Fruit fly (Drosophila melanogaster) whole organism, embryonic: ENCODE measurements around the gene CG7565.
A peak's percentile ranks its signal among the peaks of the same experiment; 100 is the strongest.

Experiments used
- CG10543 ChIP-seq: fragments of 200-800 bp; sonication (Bioruptor generic); optimal IDR thresholded peaks from 3 replicates; lab custom pipeline; 2017; ENCODE audit warnings: missing biosample characterization, mild to moderate bottlenecking, missing genetic modification characterization, moderate library complexity
- CG10654 ChIP-seq: fragments of 200-800 bp; sonication (Bioruptor generic); optimal IDR thresholded peaks from 2 replicates; lab custom pipeline; 2016; ENCODE audit warnings: missing biosample characterization, missing genetic modification characterization
- CG10959 ChIP-seq: fragments of 200-800 bp; sonication (Bioruptor generic); IDR thresholded peaks from 2 replicates; pipeline ENCODE4 v1.3.6; 2022; ENCODE audit warnings: missing biosample characterization, missing genetic modification characterization
- CG11695 ChIP-seq: fragments of 200-800 bp; sonication (Bioruptor generic); IDR thresholded peaks from 3 replicates; pipeline ENCODE4 v1.3.6; 2022; ENCODE audit warnings: missing biosample characterization, missing genetic modification characterization
- CG12155 ChIP-seq: fragments of 200-800 bp; sonication (Bioruptor generic); optimal IDR thresholded peaks from 3 replicates; lab custom pipeline; 2016; ENCODE audit warnings: missing biosample characterization, missing genetic modification characterization
- CG13775 ChIP-seq: fragments of 200-800 bp; sonication (Bioruptor generic); optimal IDR thresholded peaks from 3 replicates; lab custom pipeline; 2017; ENCODE audit warnings: missing biosample characterization, mild to moderate bottlenecking, missing genetic modification characterization
- CG14710 ChIP-seq: fragments of 200-800 bp; sonication (Bioruptor generic); optimal IDR thresholded peaks from 3 replicates; lab custom pipeline; 2019; ENCODE audit warnings: missing biosample characterization, mild to moderate bottlenecking, missing genetic modification characterization, moderate library complexity
- CG17385 ChIP-seq: fragments of 200-800 bp; sonication (Bioruptor generic); optimal IDR thresholded peaks from 3 replicates; lab custom pipeline; 2018; ENCODE audit warnings: missing biosample characterization, mild to moderate bottlenecking, missing genetic modification characterization
- CG1832 ChIP-seq: fragments of 200-800 bp; sonication (Bioruptor generic); optimal IDR thresholded peaks from 2 replicates; lab custom pipeline; 2017; ENCODE audit warnings: missing biosample characterization, mild to moderate bottlenecking, missing genetic modification characterization, inconsistent platforms
- CG32772 ChIP-seq: fragments of 200-800 bp; sonication (Bioruptor generic); IDR thresholded peaks from 2 replicates; pipeline ENCODE4 v1.3.6; 2022; ENCODE audit warnings: missing biosample characterization, missing genetic modification characterization
- CG33213 ChIP-seq: fragments of 200-800 bp; sonication (Bioruptor generic); optimal IDR thresholded peaks from 3 replicates; lab custom pipeline; 2016; ENCODE audit warnings: missing biosample characterization, missing genetic modification characterization
- CG33557 ChIP-seq: fragments of 200-800 bp; sonication (Bioruptor generic); optimal IDR thresholded peaks from 2 replicates; lab custom pipeline; 2019; ENCODE audit warnings: missing biosample characterization, mild to moderate bottlenecking, missing genetic modification characterization, moderate library complexity
- CG34376 ChIP-seq: fragments of 200-800 bp; sonication (Bioruptor generic); optimal IDR thresholded peaks from 2 replicates; lab custom pipeline; 2018; ENCODE audit warnings: missing biosample characterization, mild to moderate bottlenecking, missing genetic modification characterization
- CG42726 ChIP-seq: fragments of 200-800 bp; sonication (Bioruptor generic); IDR thresholded peaks from 2 replicates; pipeline ENCODE4 v1.3.6; 2022; ENCODE audit warnings: missing biosample characterization, missing genetic modification characterization; ENCODE audit not compliant: partially characterized antibody
- CG6854 ChIP-seq: fragments of 200-800 bp; sonication (Bioruptor generic); optimal IDR thresholded peaks from 3 replicates; lab custom pipeline; 2017; ENCODE audit warnings: missing biosample characterization, mild to moderate bottlenecking, missing genetic modification characterization
- CG8924 ChIP-seq: fragments of 200-800 bp; optimal IDR thresholded peaks from 3 replicates; lab custom pipeline; 2019; ENCODE audit warnings: missing biosample characterization, mild to moderate bottlenecking, missing genetic modification characterization, moderate library complexity
- CTCF ChIP-seq: fragments of 200-800 bp; sonication (Bioruptor generic); optimal IDR thresholded peaks from 2 replicates; lab custom pipeline; 2017; ENCODE audit warnings: missing biosample characterization, mild to moderate bottlenecking, missing genetic modification characterization, moderate library complexity
- Chrac-16 ChIP-seq: fragments of 200-800 bp; sonication (Bioruptor generic); optimal IDR thresholded peaks from 3 replicates; lab custom pipeline; 2016; ENCODE audit warnings: missing biosample characterization, missing genetic modification characterization
- CrebB ChIP-seq: fragments of 200-800 bp; sonication (Bioruptor generic); optimal IDR thresholded peaks from 3 replicates; lab custom pipeline; 2018; ENCODE audit warnings: missing biosample characterization, mild to moderate bottlenecking, missing genetic modification characterization
- D19A ChIP-seq: fragments of 200-800 bp; optimal IDR thresholded peaks from 3 replicates; lab custom pipeline; 2019; ENCODE audit warnings: missing biosample characterization, mild to moderate bottlenecking, missing genetic modification characterization, moderate library complexity
- Dek ChIP-seq: fragments of 200-800 bp; sonication (Bioruptor generic); optimal IDR thresholded peaks from 3 replicates; lab custom pipeline; 2019; ENCODE audit warnings: missing biosample characterization, mild to moderate bottlenecking, missing genetic modification characterization, moderate library complexity
- Dip2 ChIP-seq: fragments of 200-800 bp; sonication (Bioruptor generic); IDR thresholded peaks from 2 replicates; pipeline ENCODE4 v1.3.6; 2022; ENCODE audit warnings: missing biosample characterization, missing genetic modification characterization
- Dip3 ChIP-seq: fragments of 200-800 bp; sonication (Bioruptor generic); optimal IDR thresholded peaks from 3 replicates; lab custom pipeline; 2016; ENCODE audit warnings: missing biosample characterization, missing genetic modification characterization
- GATAe ChIP-seq: fragments of 200-800 bp; sonication (Bioruptor generic); conservative IDR thresholded peaks from 2 replicates; pipeline ENCODE4 v1.3.6; 2022; ENCODE audit warnings: missing biosample characterization, missing genetic modification characterization
- HLH3B ChIP-seq: fragments of 200-800 bp; sonication (Bioruptor generic); IDR thresholded peaks from 2 replicates; pipeline ENCODE4 v1.3.6; 2022; ENCODE audit warnings: missing biosample characterization, missing genetic modification characterization
- NC2α ChIP-seq: fragments of 200-800 bp; sonication (Bioruptor generic); optimal IDR thresholded peaks from 2 replicates; lab custom pipeline; 2016; ENCODE audit warnings: missing biosample characterization, missing genetic modification characterization
- Neu2 ChIP-seq: fragments of 200-800 bp; sonication (Bioruptor generic); optimal IDR thresholded peaks from 3 replicates; lab custom pipeline; 2016; ENCODE audit warnings: missing biosample characterization, missing genetic modification characterization, borderline replicate concordance
- Nf-YB ChIP-seq: fragments of 200-800 bp; sonication (Bioruptor generic); optimal IDR thresholded peaks from 3 replicates; lab custom pipeline; 2019; ENCODE audit warnings: missing biosample characterization, mild to moderate bottlenecking, missing genetic modification characterization, moderate library complexity
- Rfx ChIP-seq: fragments of 200-800 bp; sonication (Bioruptor generic); IDR thresholded peaks from 2 replicates; pipeline ENCODE4 v1.3.6; 2022; ENCODE audit warnings: missing biosample characterization, missing genetic modification characterization
- Scr ChIP-seq: fragments of 200-800 bp; sonication (Bioruptor generic); IDR thresholded peaks from 2 replicates; pipeline ENCODE4 v1.3.6; 2022; ENCODE audit warnings: missing biosample characterization, missing genetic modification characterization; ENCODE audit not compliant: partially characterized antibody
- Sox102F ChIP-seq: fragments of 200-800 bp; sonication (Bioruptor generic); optimal IDR thresholded peaks from 2 replicates; lab custom pipeline; 2018; ENCODE audit warnings: missing biosample characterization, mild to moderate bottlenecking, missing genetic modification characterization, moderate library complexity
- Sry-δ ChIP-seq: fragments of 200-800 bp; sonication (Bioruptor generic); optimal IDR thresholded peaks from 2 replicates; lab custom pipeline; 2016; ENCODE audit warnings: missing biosample characterization, missing genetic modification characterization
- Ssrp ChIP-seq: fragments of 200-800 bp; sonication (Bioruptor generic); optimal IDR thresholded peaks from 2 replicates; lab custom pipeline; 2018; ENCODE audit warnings: missing biosample characterization, mild to moderate bottlenecking, missing genetic modification characterization, moderate library complexity
- Vsx1 ChIP-seq: fragments of 200-800 bp; sonication (Bioruptor generic); optimal IDR thresholded peaks from 2 replicates; lab custom pipeline; 2017; ENCODE audit warnings: missing biosample characterization, mild to moderate bottlenecking, missing genetic modification characterization, missing genetic modification reagents
- btn ChIP-seq: fragments of 200-800 bp; sonication (Bioruptor generic); optimal IDR thresholded peaks from 2 replicates; lab custom pipeline; 2016; ENCODE audit warnings: missing biosample characterization, missing genetic modification characterization
- chinmo ChIP-seq: fragments of 200-800 bp; sonication (Bioruptor generic); IDR thresholded peaks from 4 replicates; pipeline ENCODE4 v1.3.6; 2022; ENCODE audit warnings: missing biosample characterization, missing genetic modification characterization; ENCODE audit not compliant: partially characterized antibody
- chm ChIP-seq: fragments of 200-800 bp; sonication (Bioruptor generic); IDR thresholded peaks from 2 replicates; pipeline ENCODE4 v1.3.6; 2022; ENCODE audit warnings: missing biosample characterization, missing genetic modification characterization
- corto ChIP-seq: fragments of 200-800 bp; sonication (Bioruptor generic); optimal IDR thresholded peaks from 2 replicates; lab custom pipeline; 2016; ENCODE audit warnings: missing biosample characterization, mild to moderate bottlenecking, missing genetic modification characterization, moderate library complexity
- fd102C ChIP-seq: fragments of 200-800 bp; sonication (Bioruptor generic); optimal IDR thresholded peaks from 2 replicates; lab custom pipeline; 2018; ENCODE audit warnings: missing biosample characterization, mild to moderate bottlenecking, missing genetic modification characterization, moderate library complexity
- hth ChIP-seq: fragments of >200 bp; optimal IDR thresholded peaks from 2 replicates; lab custom pipeline; 2017; ENCODE audit warnings: inconsistent platforms
- ken ChIP-seq: fragments of 200-800 bp; sonication (Bioruptor generic); IDR thresholded peaks from 3 replicates; pipeline ENCODE4 v1.3.6; 2022; ENCODE audit warnings: missing biosample characterization, missing genetic modification characterization
- klu ChIP-seq: fragments of 200-800 bp; sonication (Bioruptor generic); IDR thresholded peaks from 2 replicates; pipeline ENCODE4 v1.3.6; 2022; ENCODE audit warnings: missing biosample characterization, missing genetic modification characterization
- kni ChIP-seq: fragments of 200-800 bp; sonication (Bioruptor generic); optimal IDR thresholded peaks from 3 replicates; lab custom pipeline; 2017; ENCODE audit warnings: mild to moderate bottlenecking, missing biosample characterization, missing genetic modification reagents, missing genetic modification characterization
- nerfin-1 ChIP-seq: fragments of 200-800 bp; sonication (Bioruptor generic); optimal IDR thresholded peaks from 3 replicates; lab custom pipeline; 2019; ENCODE audit warnings: missing biosample characterization, mild to moderate bottlenecking, missing genetic modification characterization, moderate library complexity
- nom ChIP-seq: fragments of 200-800 bp; sonication (Bioruptor generic); optimal IDR thresholded peaks from 2 replicates; lab custom pipeline; 2017; ENCODE audit warnings: missing biosample characterization, missing genetic modification characterization, mild to moderate bottlenecking, moderate library complexity, missing genetic modification reagents
- pzg ChIP-seq: fragments of 200-800 bp; sonication (Bioruptor generic); optimal IDR thresholded peaks from 3 replicates; lab custom pipeline; 2018; ENCODE audit warnings: missing biosample characterization, mild to moderate bottlenecking, missing genetic modification characterization, moderate library complexity
- twi ChIP-seq: fragments of 200-800 bp; optimal IDR thresholded peaks from 2 replicates; lab custom pipeline; 2019; ENCODE audit warnings: missing biosample characterization, mild to moderate bottlenecking, missing genetic modification characterization, moderate library complexity
- wor ChIP-seq: fragments of 200-800 bp; sonication (Bioruptor generic); IDR thresholded peaks from 2 replicates; pipeline ENCODE4 v1.3.6; 2022; ENCODE audit warnings: missing biosample characterization, missing genetic modification characterization
- zf30C ChIP-seq: fragments of 200-800 bp; sonication (Bioruptor generic); optimal IDR thresholded peaks from 3 replicates; lab custom pipeline; 2018; ENCODE audit warnings: missing biosample characterization, mild to moderate bottlenecking, missing genetic modification characterization
- zfh2 ChIP-seq: fragments of 200-800 bp; sonication (Bioruptor generic); optimal IDR thresholded peaks from 2 replicates; lab custom pipeline; 2016; ENCODE audit warnings: missing biosample characterization, missing genetic modification characterization

CG7565 gene

DNA sequence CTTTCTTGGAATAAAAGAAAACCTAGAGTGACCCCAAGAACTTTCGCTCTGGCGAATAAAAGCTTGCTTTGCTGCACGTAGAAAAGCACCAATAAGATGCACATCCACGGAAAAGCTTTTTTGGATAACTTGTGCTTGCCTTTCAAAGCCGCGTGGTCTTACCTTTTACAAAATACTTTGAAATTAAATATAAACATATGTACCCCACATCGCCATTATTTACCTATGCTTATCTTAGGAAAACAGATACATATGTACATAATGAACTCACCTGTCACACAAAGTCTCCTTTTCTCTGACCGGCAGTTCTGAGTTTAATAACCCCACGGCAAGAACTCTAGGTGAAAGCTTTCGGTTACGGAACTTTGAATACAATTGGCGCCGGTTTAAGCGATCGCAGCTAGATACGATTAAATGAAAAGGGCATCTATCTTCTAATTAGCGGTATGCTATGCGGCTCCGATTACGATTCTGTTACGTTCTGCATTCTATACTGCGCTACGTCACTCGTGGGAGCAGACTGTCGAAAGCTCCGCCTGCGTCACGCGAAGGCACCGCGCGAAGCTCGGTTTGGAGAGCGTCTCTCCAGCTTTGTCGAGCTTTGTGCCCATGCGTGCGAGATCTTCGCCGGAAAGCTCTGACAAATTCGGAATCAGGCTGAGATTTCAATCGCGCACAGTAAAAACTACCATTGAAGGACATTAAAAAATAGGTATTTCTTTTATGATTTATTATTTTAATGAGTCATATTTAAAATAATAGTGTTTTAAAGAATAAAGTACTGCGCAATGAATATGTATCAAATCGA lies 33.2 kb downstream of the CG7565 start, which contains the start of gene bip1 (continued):
- no peak for TF ChIP-seq Sry-δ (GFP tag; lab: Kevin White, UChicago)
- peak; percentile 57 for TF ChIP-seq Vsx1 (GFP tag; lab: Kevin White, UChicago)
- TF ChIP-seq wor (GFP tag; lab: Robert Waterston, UW) = no peak
- TF ChIP-seq Dip3 (GFP tag; lab: Kevin White, UChicago) = no peak
- TF ChIP-seq Chrac-16 = no peak
- TF ChIP-seq Sox102F = no peak
- TF ChIP-seq CTCF (GFP tag; lab: Kevin White, UChicago) = peak; percentile 62
- no peak for TF ChIP-seq ken (GFP tag; lab: Robert Waterston, UW)
- TF ChIP-seq nerfin-1 (tag; lab: Kevin White, UChicago) = peak; percentile 20
- no peak for TF ChIP-seq hth (lab: Kevin White, UChicago)
- TF ChIP-seq kni (GFP tag; lab: Kevin White, UChicago) = peak; percentile 90
- peak; percentile 71 for TF ChIP-seq CG33557 (GFP tag; lab: Kevin White, UChicago)
- TF ChIP-seq HLH3B (GFP tag; lab: Robert Waterston, UW) = peak; percentile 32; the same call in 1 of the 2 replicates
- no peak for TF ChIP-seq pzg (GFP tag; lab: Kevin White, UChicago)
- no peak for TF ChIP-seq NC2α (GFP tag; lab: Kevin White, UChicago)
- peak; percentile 32 for TF ChIP-seq Dek (tag; lab: Kevin White, UChicago)
- no peak for TF ChIP-seq corto (GFP tag; lab: Kevin White, UChicago)
- TF ChIP-seq nom (GFP tag; lab: Kevin White, UChicago) = no peak
- no peak for TF ChIP-seq CG8924
- TF ChIP-seq CG14710 (tag; lab: Kevin White, UChicago) = peak; percentile 39
- TF ChIP-seq Dip2 = no peak
- TF ChIP-seq Scr (GFP tag; lab: Robert Waterston, UW) = no peak
- TF ChIP-seq CG17385 = peak; percentile 39
- no peak for TF ChIP-seq CG1832 (GFP tag; lab: Kevin White, UChicago)
- no peak for TF ChIP-seq CG10959 (GFP tag; lab: Robert Waterston, UW)
- TF ChIP-seq CG12155 (GFP tag; lab: Kevin White, UChicago) = no peak
- no peak for TF ChIP-seq zfh2
- peak; percentile 34 for TF ChIP-seq twi (tag; lab: Kevin White, UChicago)
- peak; percentile 82; the same call in 2 of the 4 replicates for TF ChIP-seq chinmo (GFP tag; lab: Robert Waterston, UW)
- TF ChIP-seq CG32772 (GFP tag; lab: Robert Waterston, UW) = no peak
- no peak for TF ChIP-seq fd102C (GFP tag; lab: Kevin White, UChicago)
- TF ChIP-seq CG11695 (GFP tag; lab: Robert Waterston, UW) = peak; percentile 27; the same call in 1 of the 3 replicates
- TF ChIP-seq btn = no peak
- TF ChIP-seq D19A = peak; percentile 14
- peak; percentile 56 for TF ChIP-seq CG10543
- no peak for TF ChIP-seq Neu2 (GFP tag; lab: Kevin White, UChicago)
- no peak for TF ChIP-seq chm (GFP tag; lab: Robert Waterston, UW)
- TF ChIP-seq Ssrp = no peak
- TF ChIP-seq CrebB (tag; lab: Kevin White, UChicago) = peak; percentile 30
- TF ChIP-seq CG34376 (GFP tag; lab: Kevin White, UChicago) = peak; percentile 28
- TF ChIP-seq CG13775 (GFP tag; lab: Kevin White, UChicago) = no peak
- no peak for TF ChIP-seq CG10654 (GFP tag; lab: Kevin White, UChicago)
- no peak for TF ChIP-seq GATAe (GFP tag; lab: Robert Waterston, UW)
- TF ChIP-seq klu (GFP tag; lab: Robert Waterston, UW) = no peak
- no peak for TF ChIP-seq CG33213 (GFP tag; lab: Kevin White, UChicago)
- no peak for TF ChIP-seq Rfx (GFP tag; lab: Robert Waterston, UW)
- no peak for TF ChIP-seq zf30C (GFP tag; lab: Kevin White, UChicago)
- no peak for TF ChIP-seq CG42726
- TF ChIP-seq Nf-YB (GFP tag; lab: Kevin White, UChicago) = no peak
- TF ChIP-seq CG6854 (GFP tag; lab: Kevin White, UChicago) = no peak
